Worm (Caenorhabditis elegans): ENCODE results near the gene F55B11.6.

F55B11.6 gene

ce11 chrIV:14387766-14388553, 29.1 kb downstream of the F55B11.6 start:
- TF ChIP-seq attf-6 (GFP tag; IDR thresholded peaks at IDR 0.05) (peak; percentile 94), egrh-3 (GFP tag; IDR thresholded peaks at IDR 0.05) (peak; percentile 37; the same call in 1 of the 2 replicates), mel-28 (tag; optimal IDR thresholded peaks at IDR 0.05; ENCODE audit: borderline replicate concordance) (no peak), ceh-100 (GFP tag; IDR thresholded peaks at IDR 0.05) (peak; percentile 52), F57A8.1 (GFP tag; optimal IDR thresholded peaks at IDR 0.05) (no peak), rcor-1 (GFP tag; IDR thresholded peaks at IDR 0.05) (no peak), pbrm-1 (GFP tag; IDR thresholded peaks at IDR 0.05) (peak; percentile 42; the same call in 1 of the 2 replicates), F55B11.4 (tag; optimal IDR thresholded peaks at IDR 0.05; ENCODE audit: borderline replicate concordance, insufficient read depth) (no peak), snpc-4 (GFP tag; optimal IDR thresholded peaks at IDR 0.05) (peak; percentile 65), snpc-4 (tag; optimal IDR thresholded peaks at IDR 0.05) (peak; percentile 23 to 93 (median 34)), snpc-1.1 (tag; optimal IDR thresholded peaks at IDR 0.05; ENCODE audit: insufficient read depth) (peak; percentile 48), hmg-1.2 (GFP tag; IDR thresholded peaks at IDR 0.05) (peak; percentile 75)

- TF ChIP-seq fkh-3 (tag; optimal IDR thresholded peaks at IDR 0.05) (no peak), snpc-4 (GFP tag; optimal IDR thresholded peaks at IDR 0.05) (no peak), snpc-4 (tag; optimal IDR thresholded peaks at IDR 0.05) (peak in 2 of 4 experiments; percentile 9 to 30), ccch-3 (GFP tag; optimal IDR thresholded peaks at IDR 0.05) (no peak), nfyb-1 (GFP tag; IDR thresholded peaks at IDR 0.05) (no peak), athp-1 (tag; optimal IDR thresholded peaks at IDR 0.05) (no peak), snpc-1.1 (tag; optimal IDR thresholded peaks at IDR 0.05; ENCODE audit: insufficient read depth) (no peak), hsf-1 (GFP tag; IDR thresholded peaks at IDR 0.05) (no peak)
These were observed 31.9 kb downstream of the F55B11.6 start for ce11 chrIV:14385140-14385539.

DNA sequence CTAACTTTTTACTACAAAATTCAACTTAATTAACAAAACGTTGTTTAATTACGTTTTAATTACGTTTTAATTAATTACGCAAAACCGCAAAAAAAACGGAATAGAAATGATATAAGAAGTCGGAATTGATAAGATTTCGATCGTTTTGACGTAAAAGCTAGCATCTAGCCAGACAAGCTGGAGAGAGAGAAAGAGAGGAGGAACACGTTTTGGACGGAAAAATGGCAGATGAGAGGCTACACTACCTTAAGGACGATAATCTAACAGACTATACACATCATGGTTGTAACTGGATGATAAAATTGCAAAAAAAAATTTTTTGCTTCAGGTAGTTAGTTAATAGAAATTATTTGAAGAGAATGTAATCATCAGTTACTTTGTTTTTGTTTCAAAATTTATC, 32.8 kb downstream of the F55B11.6 start:
- TF ChIP-seq lin-26 (GFP tag; IDR thresholded peaks at IDR 0.05) (no peak), ztf-22 (GFP tag; optimal IDR thresholded peaks at IDR 0.05) (no peak), lin-40 (tag; optimal IDR thresholded peaks at IDR 0.05) (no peak), cebp-2 (GFP tag; IDR thresholded peaks at IDR 0.05) (no peak), B0035.1 (tag; optimal IDR thresholded peaks at IDR 0.05) (no peak), zim-3 (tag; optimal IDR thresholded peaks at IDR 0.05) (no peak), snpc-1.3 (tag; optimal IDR thresholded peaks at IDR 0.05; ENCODE audit: insufficient read depth) (no peak), attf-5 (GFP tag; optimal IDR thresholded peaks at IDR 0.05) (no peak)

ce11 chrIV:14383474-14383873, 33.6 kb downstream of the F55B11.6 start, which contains the start of gene paqr-3:
TSS of gene paqr-3 (minus strand) at chrIV:14383683.
- TF ChIP-seq Y67H2A.10 (GFP tag; conservative IDR thresholded peaks at IDR 0.05) (no peak), snpc-4 (GFP tag; optimal IDR thresholded peaks at IDR 0.05) (no peak), snpc-4 (tag; optimal IDR thresholded peaks at IDR 0.05) (peak in 2 of 4 experiments; percentile 32 to 57), attf-6 (GFP tag; IDR thresholded peaks at IDR 0.05) (peak; percentile 81)

ce11 chrIV:14379191-14379590, 37.8 kb downstream of the F55B11.6 start:
- no peak for TF ChIP-seq him-1 (tag; optimal IDR thresholded peaks at IDR 0.05)
- no peak for TF ChIP-seq ekl-4 (GFP tag; IDR thresholded peaks at IDR 0.05)
- no peak for TF ChIP-seq snpc-3.4 (tag; optimal IDR thresholded peaks at IDR 0.05)
- TF ChIP-seq dox-1 (GFP tag; IDR thresholded peaks at IDR 0.05) = no peak
- TF ChIP-seq attf-6 (GFP tag; IDR thresholded peaks at IDR 0.05) = no peak
- no peak for TF ChIP-seq bed-1 (GFP tag; IDR thresholded peaks at IDR 0.05)
- TF ChIP-seq T26A5.8 (tag; optimal IDR thresholded peaks at IDR 0.05) = no peak
